Worm (Caenorhabditis elegans) whole organism, mixed stage, embryonic: Measurements from ENCODE around the gene grl-23.

Experiments
- blmp-1 ChIP-seq: fragments of 150-350 bp; optimal IDR thresholded peaks from 2 replicates; lab custom pipeline; 2014; ENCODE audit warnings: missing biosample characterization, missing genetic modification characterization
- drap-1 ChIP-seq: fragments of 200-800 bp; sonication (Bioruptor generic); optimal IDR thresholded peaks from 3 replicates; lab custom pipeline; 2018; ENCODE audit warnings: mild to moderate bottlenecking, missing genetic modification characterization, missing compliant biosample characterization
- nhr-12 ChIP-seq: fragments of 150-350 bp; optimal IDR thresholded peaks from 2 replicates; lab custom pipeline; 2014; ENCODE audit warnings: missing biosample characterization, missing genetic modification characterization
- nhr-76 ChIP-seq: sonication (generic microtip); optimal IDR thresholded peaks from 2 replicates; lab custom pipeline; 2017; ENCODE audit warnings: missing biosample characterization, missing genetic modification characterization
- unc-120 ChIP-seq: sonication (generic microtip); optimal IDR thresholded peaks from 2 replicates; lab custom pipeline; 2017; ENCODE audit warnings: missing genetic modification characterization, missing compliant biosample characterization; ENCODE audit not compliant: poor library complexity, severe bottlenecking
- ztf-11 ChIP-seq: fragments of 150-350 bp; optimal IDR thresholded peaks from 2 replicates; lab custom pipeline; 2014; ENCODE audit warnings: missing biosample characterization, missing genetic modification characterization

- TF ChIP-seq drap-1 (GFP tag; lab: Kevin White, UChicago): no peak
- no peak for TF ChIP-seq nhr-76 (tag; lab: Kevin White, UChicago)
- TF ChIP-seq blmp-1 (tag; lab: Kevin White, UChicago): no peak
- TF ChIP-seq ztf-11 (tag; lab: Kevin White, UChicago): no peak
- TF ChIP-seq nhr-12 (tag; lab: Kevin White, UChicago): no peak
- TF ChIP-seq unc-120 (tag; lab: Kevin White, UChicago): no peak
Measured at ce11 chrV:12570271-12570670, 6.4 kb downstream of the grl-23 start.
